Worm (Caenorhabditis elegans): Measurements from ENCODE around the gene F25B5.6.

DNA sequence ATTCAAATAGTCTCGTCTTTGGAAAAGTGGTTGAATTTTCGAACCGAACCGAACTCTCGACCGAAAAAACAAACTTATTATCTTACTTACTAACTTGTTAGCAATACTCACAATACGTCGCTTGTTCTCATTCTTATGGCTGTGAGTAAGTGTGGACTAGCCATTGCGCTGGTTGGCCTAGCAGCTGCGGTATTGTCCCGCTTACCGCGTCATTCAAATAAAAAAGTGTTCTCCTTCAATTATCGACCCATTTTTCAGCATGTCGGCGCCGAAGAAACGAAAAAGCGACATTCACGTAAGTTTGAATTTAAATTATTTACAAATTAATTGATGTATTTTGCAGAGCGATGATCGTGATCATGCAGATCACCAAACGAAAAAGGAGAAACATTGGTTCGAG, 10.5 kb upstream of the F25B5.6 start:
- no peak for TF ChIP-seq elt-3 (tag; optimal IDR thresholded peaks at IDR 0.05)
- TF ChIP-seq nfya-1 (tag; optimal IDR thresholded peaks at IDR 0.05; ENCODE audit: insufficient read depth), result no peak

Data from whole organism, L3 larva.